ENCODE assay signal across 3 fruit fly cellular contexts in the genomic region with DNA sequence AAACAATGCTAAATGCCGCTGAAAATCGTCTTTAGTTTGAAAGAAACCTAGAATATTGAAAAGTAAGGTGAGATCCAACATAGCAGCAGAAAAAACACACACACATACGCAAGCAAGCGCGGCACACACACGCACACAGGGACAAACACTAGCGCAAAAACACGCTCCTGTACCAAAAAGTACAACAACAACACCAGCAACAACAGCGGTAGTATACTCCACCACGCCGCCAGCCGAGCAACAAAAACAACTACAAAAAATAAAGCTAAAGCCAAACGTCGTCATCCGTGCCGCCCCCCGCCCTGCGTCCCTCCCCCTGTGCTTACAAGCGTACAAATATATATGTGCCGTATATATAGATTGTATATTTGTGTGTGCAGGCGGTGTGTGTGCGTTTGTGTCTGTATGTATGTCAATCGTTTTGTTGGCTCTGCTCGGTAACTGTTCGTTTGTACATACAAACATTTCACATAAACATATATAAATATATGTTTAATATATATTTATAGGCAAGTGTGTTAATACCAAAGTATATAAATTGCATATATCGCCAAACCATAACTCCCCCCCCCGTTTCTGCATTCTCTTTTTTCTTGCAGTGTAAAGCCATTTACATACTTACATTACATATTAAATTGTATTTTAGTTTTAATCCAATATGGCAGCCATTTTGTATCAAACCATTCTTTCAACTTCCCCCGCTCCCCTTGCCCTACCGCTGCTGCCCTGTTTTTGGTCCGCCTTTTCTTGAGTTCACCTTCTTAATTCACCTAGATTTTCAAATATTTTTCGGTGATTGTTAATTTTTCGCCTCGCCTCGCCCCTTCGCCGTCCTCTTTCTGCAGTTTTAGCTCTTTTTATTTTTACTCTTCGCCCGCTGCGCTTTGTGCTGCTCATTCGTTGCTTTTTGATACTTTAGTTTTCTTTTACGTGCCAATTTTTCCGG.
TF ChIP-seq lines count a peak whose summit lies in the region.

No protein-coding gene starts in this region.

TF ChIP-seq in whole organism, embryonic, 481 proteins besides CTCF, POLR2A, EP300 and RAD21 (continued from another document and continues in another):
- TF ChIP-seq vvl (GFP tag; IDR thresholded peaks at IDR 0.05; lab: Robert Waterston, UW) (peak; percentile 43; the same call in 1 of the 2 replicates), CG4360 (GFP tag; IDR thresholded peaks at IDR 0.05; lab: Robert Waterston, UW) (peak; percentile 94), rib (GFP tag; IDR thresholded peaks at IDR 0.05; lab: Robert Waterston, UW) (no peak), nmo (GFP tag; optimal IDR thresholded peaks at IDR 0.05; lab: Kevin White, UChicago) (peak; percentile 6), CG34422 (GFP tag; IDR thresholded peaks at IDR 0.05; lab: Robert Waterston, UW) (peak; percentile 52; the same call in 1 of the 3 replicates), NFAT (GFP tag; IDR thresholded peaks at IDR 0.05; lab: Robert Waterston, UW) (no peak), pum (GFP tag; optimal IDR thresholded peaks at IDR 0.05; lab: Kevin White, UChicago) (no peak), CG14965 (GFP tag; optimal IDR thresholded peaks at IDR 0.05; lab: Kevin White, UChicago; ENCODE audit: borderline replicate concordance) (no peak), Oaz (GFP tag; IDR thresholded peaks at IDR 0.05; lab: Robert Waterston, UW) (no peak), nom (GFP tag; optimal IDR thresholded peaks at IDR 0.05; lab: Kevin White, UChicago) (peak; percentile 6), vfl (GFP tag; optimal IDR thresholded peaks at IDR 0.05; lab: Kevin White, UChicago) (no peak), sr (GFP tag; IDR thresholded peaks at IDR 0.05; lab: Robert Waterston, UW) (no peak), sd (tag; optimal IDR thresholded peaks at IDR 0.05; lab: Kevin White, UChicago) (no peak), CG31224 (GFP tag; IDR thresholded peaks at IDR 0.05; lab: Robert Waterston, UW) (no peak), Drgx (GFP tag; IDR thresholded peaks at IDR 0.05; lab: Robert Waterston, UW) (peak; percentile 77), CG2712 (tag; optimal IDR thresholded peaks at IDR 0.05; lab: Kevin White, UChicago) (peak; percentile 29), pzg (GFP tag; optimal IDR thresholded peaks at IDR 0.05; lab: Kevin White, UChicago) (no peak), Hsf (GFP tag; optimal IDR thresholded peaks at IDR 0.05; lab: Kevin White, UChicago) (no peak), CG42726 (GFP tag; IDR thresholded peaks at IDR 0.05; lab: Robert Waterston, UW; ENCODE audit: partially characterized antibody) (no peak), chm (GFP tag; IDR thresholded peaks at IDR 0.05; lab: Robert Waterston, UW) (no peak), bcd (GFP tag; optimal IDR thresholded peaks at IDR 0.05; lab: Kevin White, UChicago) (no peak), chif (GFP tag; optimal IDR thresholded peaks at IDR 0.05; lab: Kevin White, UChicago) (no peak), CG5180 (GFP tag; optimal IDR thresholded peaks at IDR 0.05; lab: Kevin White, UChicago) (no peak), NfI (GFP tag; optimal IDR thresholded peaks at IDR 0.05; lab: Kevin White, UChicago) (no peak), CG6272 (GFP tag; IDR thresholded peaks at IDR 0.05; lab: Robert Waterston, UW) (no peak), Rx (GFP tag; IDR thresholded peaks at IDR 0.05; lab: Robert Waterston, UW) (no peak), ato (GFP tag; IDR thresholded peaks at IDR 0.05; lab: Robert Waterston, UW; ENCODE audit: partially characterized antibody) (no peak), CG8359 (GFP tag; optimal IDR thresholded peaks at IDR 0.05; lab: Kevin White, UChicago; ENCODE audit: borderline replicate concordance) (no peak), Usf (GFP tag; optimal IDR thresholded peaks at IDR 0.05; lab: Kevin White, UChicago) (no peak), CG11093 (GFP tag; IDR thresholded peaks at IDR 0.05; lab: Robert Waterston, UW) (no peak), CG17829 (tag; optimal IDR thresholded peaks at IDR 0.05; lab: Kevin White, UChicago) (peak; percentile 12), D19A (tag; optimal IDR thresholded peaks at IDR 0.05; lab: Kevin White, UChicago) (peak; percentile 22), chinmo (GFP tag; IDR thresholded peaks at IDR 0.05; lab: Robert Waterston, UW; ENCODE audit: partially characterized antibody) (peak; percentile 69; the same call in 1 of the 4 replicates), CG7271 (tag; optimal IDR thresholded peaks at IDR 0.05; lab: Kevin White, UChicago) (no peak), B-H1 (GFP tag; IDR thresholded peaks at IDR 0.05; lab: Robert Waterston, UW) (peak; percentile 13; the same call in 1 of the 3 replicates), CG16779 (GFP tag; IDR thresholded peaks at IDR 0.05; lab: Robert Waterston, UW) (no peak), Hmr (GFP tag; optimal IDR thresholded peaks at IDR 0.05; lab: Kevin White, UChicago) (no peak), CG14710 (tag; optimal IDR thresholded peaks at IDR 0.05; lab: Kevin White, UChicago) (no peak), eyg (GFP tag; optimal IDR thresholded peaks at IDR 0.05; lab: Kevin White, UChicago) (no peak), CG18619 (GFP tag; optimal IDR thresholded peaks at IDR 0.05; lab: Kevin White, UChicago) (no peak)

TF ChIP-seq in whole organism, prepupa, 60 proteins besides CTCF, POLR2A, EP300 and RAD21 (continued from another document):
- TF ChIP-seq Ets96B (tag; optimal IDR thresholded peaks at IDR 0.05; lab: Kevin White, UChicago) (peak; percentile 61), spab (GFP tag; optimal IDR thresholded peaks at IDR 0.05; lab: Kevin White, UChicago) (peak; percentile 49), Hr39 (GFP tag; optimal IDR thresholded peaks at IDR 0.05; lab: Kevin White, UChicago) (peak; percentile 11), esn (GFP tag; optimal IDR thresholded peaks at IDR 0.05; lab: Kevin White, UChicago) (peak; percentile 28), CG4318 (GFP tag; optimal IDR thresholded peaks at IDR 0.05; lab: Kevin White, UChicago) (no peak), eg (GFP tag; IDR thresholded peaks at IDR 0.05; lab: Robert Waterston, UW) (peak; percentile 85), CG10669 (GFP tag; optimal IDR thresholded peaks at IDR 0.05; lab: Kevin White, UChicago) (no peak), CG10631 (GFP tag; optimal IDR thresholded peaks at IDR 0.05; lab: Kevin White, UChicago) (no peak), CG15336 (GFP tag; IDR thresholded peaks at IDR 0.05; lab: Robert Waterston, UW) (peak; percentile 72), Gug (GFP tag; IDR thresholded peaks at IDR 0.05; lab: Robert Waterston, UW) (peak; percentile 27; the same call in 1 of the 2 replicates), Met (GFP tag; optimal IDR thresholded peaks at IDR 0.05; lab: Kevin White, UChicago) (peak; percentile 40), CG8319 (GFP tag; optimal IDR thresholded peaks at IDR 0.05; lab: Kevin White, UChicago) (peak; percentile 30), CG1621 (tag; optimal IDR thresholded peaks at IDR 0.05; lab: Kevin White, UChicago) (no peak), dsx (GFP tag; optimal IDR thresholded peaks at IDR 0.05; lab: Kevin White, UChicago; ENCODE audit: poor library complexity, severe bottlenecking) (peak; percentile 15), Sox14 (GFP tag; optimal IDR thresholded peaks at IDR 0.05; lab: Kevin White, UChicago) (no peak), Hr38 (GFP tag; optimal IDR thresholded peaks at IDR 0.05; lab: Kevin White, UChicago) (no peak), Lpt (GFP tag; optimal IDR thresholded peaks at IDR 0.05; lab: Kevin White, UChicago) (peak; percentile 52), achi (GFP tag; optimal IDR thresholded peaks at IDR 0.05; lab: Kevin White, UChicago) (peak; percentile 44), CG11294 (GFP tag; IDR thresholded peaks at IDR 0.05; lab: Robert Waterston, UW) (peak; percentile 46; the same call in 1 of the 2 replicates), net (GFP tag; optimal IDR thresholded peaks at IDR 0.05; lab: Kevin White, UChicago) (peak; percentile 37), topi (GFP tag; optimal IDR thresholded peaks at IDR 0.05; lab: Kevin White, UChicago) (peak; percentile 46), pdm3 (GFP tag; optimal IDR thresholded peaks at IDR 0.05; lab: Kevin White, UChicago) (peak; percentile 41), CG8119 (GFP tag; IDR thresholded peaks at IDR 0.05; lab: Robert Waterston, UW) (peak; percentile 77), dac (GFP tag; optimal IDR thresholded peaks at IDR 0.05; lab: Kevin White, UChicago) (peak; percentile 1), CG11762 (GFP tag; optimal IDR thresholded peaks at IDR 0.05; lab: Kevin White, UChicago; ENCODE audit: insufficient read depth) (peak; percentile 9), acj6 (GFP tag; optimal IDR thresholded peaks at IDR 0.05; lab: Kevin White, UChicago) (peak; percentile 39), vri (GFP tag; optimal IDR thresholded peaks at IDR 0.05; lab: Kevin White, UChicago) (peak; percentile 12), Eip78C (GFP tag; lab: Kevin White, UChicago) (peak; percentile 82), ss (GFP tag; optimal IDR thresholded peaks at IDR 0.05; lab: Kevin White, UChicago) (peak in 1 of 2 experiments; percentile 36)

TF ChIP-seq in whole organism, pupa, 21 proteins besides CTCF, POLR2A, EP300 and RAD21 (continued from another document):
- peak; percentile 27 for TF ChIP-seq CG15710 (tag; optimal IDR thresholded peaks at IDR 0.05; lab: Kevin White, UChicago)
